Worm (Caenorhabditis elegans): Measurements from ENCODE around the gene mif-4.

Gene mif-4

DNA sequence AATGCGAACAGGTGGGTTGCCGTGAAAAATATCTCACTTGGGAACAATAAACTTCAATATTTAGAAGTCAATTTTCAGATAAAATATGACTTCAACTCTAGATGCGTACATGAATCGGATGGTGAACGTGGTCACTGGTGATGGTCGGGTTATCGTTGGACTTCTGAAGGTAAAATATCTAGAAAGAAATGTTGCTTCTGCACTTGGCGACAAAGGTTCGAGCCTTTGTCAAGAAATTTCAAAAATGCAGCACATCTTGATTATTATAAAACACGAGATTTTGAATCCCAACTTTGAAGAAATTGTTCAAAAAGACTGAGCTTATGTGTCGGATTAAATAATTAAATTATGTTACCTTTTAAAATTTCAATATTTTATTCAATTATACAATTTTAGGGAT is 9.3 kb downstream of the mif-4 start, which contains the start of gene lsm-8:
Gene lsm-8, plus strand, starts transcription at position 79 of the 400 bp plus-strand sequence.
- TF ChIP-seq efl-1 (optimal IDR thresholded peaks at IDR 0.05) (no peak), efl-1 (GFP tag; optimal IDR thresholded peaks at IDR 0.05 in 1 of 2) (peak in 1 of 2 experiments; percentile 54), jun-1 (tag; optimal IDR thresholded peaks at IDR 0.05) (no peak), sup-37 (GFP tag; optimal IDR thresholded peaks at IDR 0.05) (no peak), nhr-71 (tag; optimal IDR thresholded peaks at IDR 0.05) (no peak), unc-130 (tag; optimal IDR thresholded peaks at IDR 0.05) (no peak), rnt-1 (tag; optimal IDR thresholded peaks at IDR 0.05) (no peak), elt-2 (tag; optimal IDR thresholded peaks at IDR 0.05) (no peak), nhr-85 (tag) (peak; percentile 51), F16B12.6 (tag; optimal IDR thresholded peaks at IDR 0.05) (no peak), egl-13 (tag; optimal IDR thresholded peaks at IDR 0.05) (no peak), sptf-1 (tag; optimal IDR thresholded peaks at IDR 0.05) (no peak), swsn-7 (tag; optimal IDR thresholded peaks at IDR 0.05) (no peak), unc-30 (tag; optimal IDR thresholded peaks at IDR 0.05) (no peak), egl-27 (tag; optimal IDR thresholded peaks at IDR 0.05) (no peak), hlh-17 (GFP tag; optimal IDR thresholded peaks at IDR 0.05; ENCODE audit: borderline replicate concordance) (no peak)

DNA sequence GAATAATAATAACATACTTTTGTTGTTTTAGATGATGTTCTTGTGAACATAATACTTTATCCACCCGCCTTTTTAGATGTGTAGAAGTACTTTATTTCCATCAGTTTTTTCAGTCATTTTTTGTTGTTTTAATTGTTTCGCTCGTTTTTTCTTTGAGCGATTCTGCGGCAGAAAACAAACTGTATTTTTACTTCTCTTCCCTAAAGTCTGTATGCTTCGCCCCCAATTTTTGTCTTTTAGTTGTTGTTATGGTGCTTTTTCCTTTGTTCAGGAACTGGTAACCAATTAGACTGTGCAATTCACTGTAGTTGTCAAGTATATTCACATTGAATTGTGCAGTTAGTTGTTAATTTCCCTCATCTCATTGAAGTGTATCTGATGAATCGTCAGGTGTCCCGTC is 10.0 kb downstream of the mif-4 start:
- TF ChIP-seq lin-39 (tag; optimal IDR thresholded peaks at IDR 0.05) (no peak), unc-98 (GFP tag; IDR thresholded peaks at IDR 0.05) (no peak), sup-37 (GFP tag; optimal IDR thresholded peaks at IDR 0.05) (no peak), nhr-77 (tag; optimal IDR thresholded peaks at IDR 0.05) (no peak), C04F5.9 (tag; optimal IDR thresholded peaks at IDR 0.05) (no peak), lir-3 (tag; optimal IDR thresholded peaks at IDR 0.05; ENCODE audit: poor library complexity) (no peak), C16A3.4 (tag; optimal IDR thresholded peaks at IDR 0.05) (no peak), egl-27 (tag; optimal IDR thresholded peaks at IDR 0.05) (no peak), zip-4 (GFP tag; optimal IDR thresholded peaks at IDR 0.05) (no peak), swsn-7 (tag; optimal IDR thresholded peaks at IDR 0.05) (no peak), nhr-84 (tag; optimal IDR thresholded peaks at IDR 0.05) (no peak), ama-1 (optimal IDR thresholded peaks at IDR 0.05) (no peak), elt-3 (tag; optimal IDR thresholded peaks at IDR 0.05) (no peak), tlp-1 (tag; optimal IDR thresholded peaks at IDR 0.05) (no peak), ceh-90 (tag; optimal IDR thresholded peaks at IDR 0.05) (no peak), ceh-8 (GFP tag; optimal IDR thresholded peaks at IDR 0.05) (no peak), lin-15B (tag; optimal IDR thresholded peaks at IDR 0.05) (no peak), hpl-2 (GFP tag; optimal IDR thresholded peaks at IDR 0.05) (no peak), unc-30 (tag; optimal IDR thresholded peaks at IDR 0.05) (no peak)

DNA sequence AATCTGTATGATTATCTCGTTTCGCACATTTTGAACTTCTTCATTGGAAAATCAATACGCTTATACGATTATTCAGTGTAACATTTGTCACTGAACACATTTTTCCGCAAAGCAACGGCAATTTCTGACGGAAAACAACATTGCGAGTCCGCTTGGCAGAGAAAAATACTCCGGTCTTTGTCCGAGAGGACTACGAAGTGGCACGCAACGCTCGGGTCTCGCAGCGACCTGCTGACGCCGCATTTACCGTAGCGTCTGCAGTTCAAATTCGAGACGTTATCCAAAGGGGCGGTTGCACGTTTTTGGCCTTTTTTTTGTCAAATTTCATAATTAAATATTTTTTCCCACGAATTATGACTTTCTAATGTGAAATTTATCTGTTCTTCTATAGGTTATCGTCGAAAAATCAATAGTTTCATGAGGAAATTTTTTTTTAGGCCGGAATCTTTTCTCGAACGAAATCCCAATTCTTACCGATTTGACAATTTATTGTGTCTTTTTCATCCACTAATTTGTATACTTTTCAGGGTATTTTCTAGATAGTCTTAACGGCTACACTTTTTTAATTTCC is 12.1 kb downstream of the mif-4 start, which contains the start of gene sqd-1:
Gene sqd-1, plus strand, starts transcription at position 521 of the 571 bp plus-strand sequence.
- TF ChIP-seq egl-27 (tag; optimal IDR thresholded peaks at IDR 0.05) (peak in 1 of 2 experiments; percentile 52), swsn-7 (tag; optimal IDR thresholded peaks at IDR 0.05) (peak; percentile 98), unc-62 (GFP tag; optimal IDR thresholded peaks at IDR 0.05) (no peak), zag-1 (tag; optimal IDR thresholded peaks at IDR 0.05) (peak; percentile 8), ces-1 (GFP tag; optimal IDR thresholded peaks at IDR 0.05) (no peak), zip-4 (GFP tag; optimal IDR thresholded peaks at IDR 0.05) (peak; percentile 94), nhr-47 (tag; optimal IDR thresholded peaks at IDR 0.05) (peak; percentile 98), pqm-1 (tag; optimal IDR thresholded peaks at IDR 0.05) (no peak), aly-2 (tag; optimal IDR thresholded peaks at IDR 0.05) (peak; percentile 71), fkh-8 (tag; optimal IDR thresholded peaks at IDR 0.05) (peak; percentile 94), nhr-20 (tag; optimal IDR thresholded peaks at IDR 0.05) (peak; percentile 98), unc-86 (tag; optimal IDR thresholded peaks at IDR 0.05) (peak; percentile 97), efl-3 (GFP tag; optimal IDR thresholded peaks at IDR 0.05) (peak; percentile 74), lin-14 (GFP tag; optimal IDR thresholded peaks at IDR 0.05) (peak; percentile 95), hlh-4 (tag; optimal IDR thresholded peaks at IDR 0.05) (no peak), skn-1 (tag; optimal IDR thresholded peaks at IDR 0.05) (peak; percentile 95), nhr-76 (tag; optimal IDR thresholded peaks at IDR 0.05) (peak; percentile 91), lsy-2 (tag; optimal IDR thresholded peaks at IDR 0.05) (peak; percentile 98 to 99), unc-98 (GFP tag; IDR thresholded peaks at IDR 0.05) (peak; percentile 67; the same call in 1 of the 2 replicates), snu-23 (GFP tag; optimal IDR thresholded peaks at IDR 0.05) (peak; percentile 98), dsc-1 (tag; optimal IDR thresholded peaks at IDR 0.05) (peak; percentile 97), mef-2 (tag; optimal IDR thresholded peaks at IDR 0.05) (peak; percentile 92), F16B12.6 (tag; optimal IDR thresholded peaks at IDR 0.05) (peak; percentile 71), ceh-63 (GFP tag; optimal IDR thresholded peaks at IDR 0.05) (peak; percentile 93), tlp-1 (tag; optimal IDR thresholded peaks at IDR 0.05) (no peak)

All from whole organism, L1 larva.